Fruit fly (Drosophila melanogaster): Measurements from ENCODE around the gene Paip2.

The Paip2 gene

DNA sequence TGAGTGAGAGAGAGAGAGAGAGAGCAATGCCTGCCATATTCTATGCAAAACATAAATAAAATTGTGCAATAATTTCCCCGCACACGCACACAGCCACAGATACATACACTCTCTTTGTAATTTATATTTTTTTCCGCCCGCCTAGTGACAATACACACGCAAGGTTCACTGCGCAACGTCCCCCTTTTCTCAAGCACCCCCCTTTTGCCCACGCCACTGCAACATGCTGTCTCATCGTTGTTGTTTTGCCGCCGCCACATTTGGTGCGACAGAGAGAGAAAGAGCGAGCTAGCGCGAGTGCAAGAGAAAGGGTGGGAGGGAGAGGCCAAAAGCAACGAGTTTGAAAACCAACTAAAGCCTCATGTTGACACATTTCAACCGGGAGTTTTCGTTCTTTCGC lies 31.8 kb downstream of the Paip2 start:
- TF ChIP-seq Nf-YB (GFP tag; optimal IDR thresholded peaks at IDR 0.05) (peak; percentile 23), nom (GFP tag; optimal IDR thresholded peaks at IDR 0.05) (peak; percentile 75), CG8388 (GFP tag; optimal IDR thresholded peaks at IDR 0.05) (no peak), MTF-1 (GFP tag; optimal IDR thresholded peaks at IDR 0.05; ENCODE audit: borderline replicate concordance) (peak; percentile 39), eve (GFP tag; optimal IDR thresholded peaks at IDR 0.05) (no peak), Nf-YC (tag; optimal IDR thresholded peaks at IDR 0.05) (peak; percentile 19), C15 (GFP tag; IDR thresholded peaks at IDR 0.05) (no peak), HmgD (GFP tag; optimal IDR thresholded peaks at IDR 0.05) (peak; percentile 36), cg (GFP tag; optimal IDR thresholded peaks at IDR 0.05) (peak; percentile 77), CG7745 (tag; optimal IDR thresholded peaks at IDR 0.05) (no peak), CG8290 (GFP tag; optimal IDR thresholded peaks at IDR 0.05) (no peak), CG8290 (tag; optimal IDR thresholded peaks at IDR 0.05) (peak in 1 of 2 experiments; percentile 77), CG33213 (GFP tag; optimal IDR thresholded peaks at IDR 0.05) (peak; percentile 37), tna (GFP tag; IDR thresholded peaks at IDR 0.05; ENCODE audit: partially characterized antibody) (no peak), toy (GFP tag; IDR thresholded peaks at IDR 0.05) (0 out of 2 replicates have a peak, but pooled peaks have one; percentile 13), Dfd (GFP tag; optimal IDR thresholded peaks at IDR 0.05) (no peak), CG10366 (GFP tag; IDR thresholded peaks at IDR 0.05) (peak; percentile 72), nerfin-2 (GFP tag; IDR thresholded peaks at IDR 0.05; ENCODE audit: partially characterized antibody) (no peak), NfI (GFP tag; optimal IDR thresholded peaks at IDR 0.05) (peak; percentile 58), Ada2b (GFP tag; IDR thresholded peaks at IDR 0.05) (peak; percentile 77), sob (GFP tag; IDR thresholded peaks at IDR 0.05) (peak; percentile 71), CG18599 (GFP tag; optimal IDR thresholded peaks at IDR 0.05) (peak; percentile 73), CG12744 (GFP tag; optimal IDR thresholded peaks at IDR 0.05) (peak; percentile 2), CG6654 (GFP tag; optimal IDR thresholded peaks at IDR 0.05) (no peak), CG30431 (GFP tag; optimal IDR thresholded peaks at IDR 0.05) (peak; percentile 1), ind (GFP tag; optimal IDR thresholded peaks at IDR 0.05) (peak; percentile 60), CG10959 (GFP tag; IDR thresholded peaks at IDR 0.05) (no peak), CG8944 (GFP tag; optimal IDR thresholded peaks at IDR 0.05) (peak; percentile 66), ash1 (GFP tag; optimal IDR thresholded peaks at IDR 0.05) (peak; percentile 78), Dek (tag; optimal IDR thresholded peaks at IDR 0.05) (peak; percentile 0), CG3281 (GFP tag; optimal IDR thresholded peaks at IDR 0.05) (peak; percentile 30), Sox100B (GFP tag; optimal IDR thresholded peaks at IDR 0.05) (no peak), CG6854 (GFP tag; optimal IDR thresholded peaks at IDR 0.05) (no peak), B-H2 (GFP tag; optimal IDR thresholded peaks at IDR 0.05) (no peak), tx (GFP tag; optimal IDR thresholded peaks at IDR 0.05) (peak; percentile 21), Dip2 (GFP tag; IDR thresholded peaks at IDR 0.05) (no peak), Opbp (GFP tag; IDR thresholded peaks at IDR 0.05; ENCODE audit: partially characterized antibody) (no peak), CG14014 (GFP tag; IDR thresholded peaks at IDR 0.05) (0 out of 2 replicates have a peak, but pooled peaks have one; percentile 41), Fer3 (tag; optimal IDR thresholded peaks at IDR 0.05) (peak; percentile 25), pita (GFP tag; optimal IDR thresholded peaks at IDR 0.05) (no peak), Nf-YA (GFP tag; IDR thresholded peaks at IDR 0.05) (0 out of 2 replicates have a peak, but pooled peaks have one; percentile 27), trh (GFP tag; optimal IDR thresholded peaks at IDR 0.05) (peak; percentile 23), Meics (GFP tag; optimal IDR thresholded peaks at IDR 0.05) (peak; percentile 59), Chrac-16 (GFP tag; optimal IDR thresholded peaks at IDR 0.05) (peak; percentile 53), CHES-1-like (GFP tag; optimal IDR thresholded peaks at IDR 0.05) (peak; percentile 66), Hand (GFP tag; optimal IDR thresholded peaks at IDR 0.05) (peak; percentile 50), CG12769 (tag; optimal IDR thresholded peaks at IDR 0.05) (no peak), dmrt99B (tag; optimal IDR thresholded peaks at IDR 0.05) (no peak), CG16813 (GFP tag; IDR thresholded peaks at IDR 0.05; ENCODE audit: partially characterized antibody) (no peak), CG4360 (GFP tag; IDR thresholded peaks at IDR 0.05) (peak; percentile 53; the same call in 1 of the 2 replicates)
